Fruit fly (Drosophila melanogaster): ENCODE measurements around the gene pths.

The pths gene

DNA sequence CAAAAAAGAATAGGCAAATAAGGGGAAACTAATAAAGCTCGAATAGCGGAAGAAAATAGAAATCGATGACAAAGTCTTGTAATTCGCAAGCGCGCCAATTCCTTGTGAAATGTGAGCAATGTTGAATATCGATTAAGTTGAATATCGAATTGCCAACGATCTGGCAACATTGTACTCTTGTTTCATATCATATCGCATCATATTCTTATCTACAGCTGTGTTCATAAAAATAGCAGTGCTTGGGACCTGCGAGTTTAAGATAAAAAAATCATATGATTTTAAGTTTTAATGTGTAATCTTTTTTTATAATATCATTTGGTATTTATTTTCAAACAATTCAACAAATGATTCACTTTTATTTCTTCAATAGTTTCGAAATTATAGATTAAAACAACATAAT, 6.0 kb downstream of the pths start (continued):
- TF ChIP-seq CG2712 (tag; optimal IDR thresholded peaks at IDR 0.05): peak; percentile 69
- 0 out of 3 replicates have a peak, but pooled peaks have one; percentile 12 for TF ChIP-seq otp (GFP tag; IDR thresholded peaks at IDR 0.05)
- TF ChIP-seq CG14050 (GFP tag; IDR thresholded peaks at IDR 0.05): no peak
- TF ChIP-seq CG3407 (GFP tag; optimal IDR thresholded peaks at IDR 0.05): no peak
- peak; percentile 33 for TF ChIP-seq ind (GFP tag; optimal IDR thresholded peaks at IDR 0.05)
- peak; percentile 52 for TF ChIP-seq D19A (tag; optimal IDR thresholded peaks at IDR 0.05)
- no peak for TF ChIP-seq dan (GFP tag; IDR thresholded peaks at IDR 0.05)
- peak; percentile 76 for TF ChIP-seq HLH4C (GFP tag; IDR thresholded peaks at IDR 0.05; ENCODE audit: partially characterized antibody)
- no peak for TF ChIP-seq dati (GFP tag; IDR thresholded peaks at IDR 0.05)
- no peak for TF ChIP-seq CG14441 (GFP tag; IDR thresholded peaks at IDR 0.05)
- no peak for TF ChIP-seq Oaz (GFP tag; IDR thresholded peaks at IDR 0.05)
- peak; percentile 70 for TF ChIP-seq CG17361 (GFP tag; IDR thresholded peaks at IDR 0.05)
- peak; percentile 70 for TF ChIP-seq Lhr (GFP tag; optimal IDR thresholded peaks at IDR 0.05)
- TF ChIP-seq CG12104 (GFP tag; optimal IDR thresholded peaks at IDR 0.05): no peak
- no peak for TF ChIP-seq CG9609 (GFP tag; optimal IDR thresholded peaks at IDR 0.05)
- TF ChIP-seq CG11093 (GFP tag; IDR thresholded peaks at IDR 0.05): no peak
- no peak for TF ChIP-seq CG4404 (GFP tag; IDR thresholded peaks at IDR 0.05)
- peak; percentile 58; the same call in 1 of the 3 replicates for TF ChIP-seq CG34422 (GFP tag; IDR thresholded peaks at IDR 0.05)
- no peak for TF ChIP-seq CG7271 (tag; optimal IDR thresholded peaks at IDR 0.05)
- TF ChIP-seq hth (optimal IDR thresholded peaks at IDR 0.05): no peak
- TF ChIP-seq CG11085 (GFP tag; IDR thresholded peaks at IDR 0.05): no peak
- peak; percentile 58 for TF ChIP-seq CG10979 (tag; optimal IDR thresholded peaks at IDR 0.05)
- peak; percentile 66; the same call in 1 of the 2 replicates for TF ChIP-seq Xrp1 (GFP tag; IDR thresholded peaks at IDR 0.05)
- no peak for TF ChIP-seq chn (GFP tag; optimal IDR thresholded peaks at IDR 0.05)
- TF ChIP-seq CG6254 (GFP tag; optimal IDR thresholded peaks at IDR 0.05): peak; percentile 15
- TF ChIP-seq fd64A (GFP tag; optimal IDR thresholded peaks at IDR 0.05): no peak
- TF ChIP-seq ac (GFP tag; optimal IDR thresholded peaks at IDR 0.05): no peak
- TF ChIP-seq ash1 (GFP tag; optimal IDR thresholded peaks at IDR 0.05): no peak
- no peak for TF ChIP-seq CG2202 (tag; optimal IDR thresholded peaks at IDR 0.05)
- TF ChIP-seq eyg (GFP tag; optimal IDR thresholded peaks at IDR 0.05): no peak
- no peak for TF ChIP-seq CG11504 (tag; optimal IDR thresholded peaks at IDR 0.05)
- TF ChIP-seq Bteb2 (GFP tag; optimal IDR thresholded peaks at IDR 0.05): peak; percentile 53
- peak; percentile 52; the same call in 1 of the 3 replicates for TF ChIP-seq CG11456 (GFP tag; IDR thresholded peaks at IDR 0.05)
- TF ChIP-seq CG7357 (GFP tag; IDR thresholded peaks at IDR 0.05): no peak
- no peak for TF ChIP-seq luna (GFP tag; optimal IDR thresholded peaks at IDR 0.05)
- TF ChIP-seq schlank (tag; optimal IDR thresholded peaks at IDR 0.05): no peak
- peak; percentile 75 for TF ChIP-seq Dll (GFP tag; IDR thresholded peaks at IDR 0.05; ENCODE audit: partially characterized antibody)
- peak; percentile 31 for TF ChIP-seq tap (tag; optimal IDR thresholded peaks at IDR 0.05)
- peak; percentile 35; the same call in 1 of the 2 replicates for TF ChIP-seq CG14667 (GFP tag; IDR thresholded peaks at IDR 0.05)
- peak; percentile 66 for TF ChIP-seq CG14014 (GFP tag; IDR thresholded peaks at IDR 0.05)
- peak; percentile 86 for TF ChIP-seq CG13287 (GFP tag; IDR thresholded peaks at IDR 0.05; ENCODE audit: partially characterized antibody)
- TF ChIP-seq so (GFP tag; IDR thresholded peaks at IDR 0.05): peak; percentile 71; the same call in 1 of the 3 replicates
- TF ChIP-seq CG3281 (GFP tag; optimal IDR thresholded peaks at IDR 0.05): peak; percentile 13
- peak; percentile 72 for TF ChIP-seq BEAF-32 (GFP tag; optimal IDR thresholded peaks at IDR 0.05)
- TF ChIP-seq CG18011 (GFP tag; optimal IDR thresholded peaks at IDR 0.05): no peak
- TF ChIP-seq wek (GFP tag; optimal IDR thresholded peaks at IDR 0.05): no peak
- TF ChIP-seq CG5245 (GFP tag; optimal IDR thresholded peaks at IDR 0.05): no peak
- no peak for TF ChIP-seq CG31224 (GFP tag; IDR thresholded peaks at IDR 0.05)
- TF ChIP-seq Taf1 (GFP tag; IDR thresholded peaks at IDR 0.05): no peak
- no peak for TF ChIP-seq CG1602 (GFP tag; optimal IDR thresholded peaks at IDR 0.05)
- no peak for TF ChIP-seq HLH54F (GFP tag; optimal IDR thresholded peaks at IDR 0.05)
- peak; percentile 74 for TF ChIP-seq onecut (GFP tag; IDR thresholded peaks at IDR 0.05)
